Worm (Caenorhabditis elegans) whole organism, young adult: ENCODE data around the gene R04F11.5.
A peak's percentile ranks its signal among the peaks of the same experiment; 100 is the strongest.

Experiments
- B0336.3 ChIP-seq: fragments of 200-800 bp; sonication (Bioruptor generic); IDR thresholded peaks from 2 replicates; pipeline ENCODE4 v1.3.6; 2022; ENCODE audit warnings: missing genetic modification characterization, missing compliant biosample characterization
- C06A6.2 ChIP-seq: fragments of 200-800 bp; sonication (Bioruptor generic); conservative IDR thresholded peaks from 2 replicates; pipeline ENCODE4 v1.3.6; 2022; ENCODE audit warnings: missing genetic modification characterization, missing compliant biosample characterization
- C17E4.6 ChIP-seq: fragments of 200-800 bp; sonication (Bioruptor generic); IDR thresholded peaks from 2 replicates; pipeline ENCODE4 v1.3.6; 2022; ENCODE audit warnings: missing genetic modification reagents, missing genetic modification characterization, missing compliant biosample characterization
- F22D6.2 ChIP-seq: sonication (generic microtip); optimal IDR thresholded peaks from 2 replicates; lab custom pipeline; 2016; ENCODE audit warnings: mild to moderate bottlenecking, missing genetic modification characterization, missing compliant biosample characterization
- F37B4.10 ChIP-seq: fragments of 200-800 bp; sonication (Bioruptor generic); IDR thresholded peaks from 2 replicates; pipeline ENCODE4 v1.3.6; 2022; ENCODE audit warnings: missing genetic modification characterization, missing compliant biosample characterization
- F39B2.1 ChIP-seq: fragments of 200-800 bp; sonication (Bioruptor generic); IDR thresholded peaks from 2 replicates; pipeline ENCODE4 v1.3.6; 2022; ENCODE audit warnings: missing genetic modification reagents, missing genetic modification characterization, missing compliant biosample characterization
- K12H6.12 ChIP-seq: fragments of 200-800 bp; sonication (Bioruptor generic); optimal IDR thresholded peaks from 2 replicates; lab custom pipeline; 2018; ENCODE audit warnings: mild to moderate bottlenecking, missing genetic modification characterization, missing compliant biosample characterization
- Y53G8AR.9 ChIP-seq: fragments of 200-800 bp; sonication (Bioruptor generic); conservative IDR thresholded peaks from 2 replicates; pipeline ENCODE4 v1.3.6; 2022; ENCODE audit warnings: missing genetic modification reagents, missing genetic modification characterization, missing compliant biosample characterization
- Y79H2A.3 ChIP-seq: fragments of 200-800 bp; sonication (Bioruptor generic); conservative IDR thresholded peaks from 2 replicates; pipeline ENCODE4 v1.3.6; 2022; ENCODE audit warnings: missing genetic modification reagents, missing genetic modification characterization, missing compliant biosample characterization
- ZK185.1 ChIP-seq: sonication (generic microtip); optimal IDR thresholded peaks from 2 replicates; lab custom pipeline; 2016; ENCODE audit warnings: mild to moderate bottlenecking, missing genetic modification characterization, missing compliant biosample characterization; ENCODE audit not compliant: poor library complexity, severe bottlenecking
- aptf-2 ChIP-seq: fragments of 200-800 bp; sonication (Bioruptor generic); conservative IDR thresholded peaks from 2 replicates; pipeline ENCODE4 v1.3.6; 2022; ENCODE audit warnings: missing genetic modification reagents, missing genetic modification characterization, missing compliant biosample characterization
- attf-6 ChIP-seq: fragments of 200-800 bp; sonication (Bioruptor generic); IDR thresholded peaks from 2 replicates; pipeline ENCODE4 v1.3.6; 2022; ENCODE audit warnings: missing genetic modification reagents, missing genetic modification characterization, missing compliant biosample characterization
- bed-1 ChIP-seq: fragments of 200-800 bp; sonication (Bioruptor generic); IDR thresholded peaks from 2 replicates; pipeline ENCODE4 v1.3.6; 2022; ENCODE audit warnings: missing genetic modification reagents, missing genetic modification characterization, missing compliant biosample characterization
- bed-2 ChIP-seq: fragments of 200-800 bp; sonication (Bioruptor generic); IDR thresholded peaks from 2 replicates; pipeline ENCODE4 v1.3.6; 2022; ENCODE audit warnings: missing genetic modification reagents, missing genetic modification characterization, missing compliant biosample characterization
- cebp-1 ChIP-seq, 2 experiments: fragments of 200-800 bp in 1 of 2; sonication (Bioruptor generic) in 1 of 2; sonication (generic microtip) in 1 of 2; IDR thresholded peaks in 1 of 2; optimal IDR thresholded peaks in 1 of 2; 2 replicates each; pipeline versions ENCODE4 v1.3.6 to Lab custom; 2017 to 2022; ENCODE audit warnings: missing compliant biosample characterization in 2 of 2, missing genetic modification characterization in 2 of 2, mild to moderate bottlenecking in 1 of 2, missing genetic modification reagents in 1 of 2, moderate library complexity in 1 of 2
- cebp-2 ChIP-seq: fragments of 200-800 bp; sonication (Bioruptor generic); IDR thresholded peaks from 2 replicates; pipeline ENCODE4 v1.3.6; 2022; ENCODE audit warnings: missing genetic modification characterization, missing compliant biosample characterization
- ceh-27 ChIP-seq: fragments of 200-800 bp; sonication (Bioruptor generic); optimal IDR thresholded peaks from 2 replicates; lab custom pipeline; 2018; ENCODE audit warnings: mild to moderate bottlenecking, missing genetic modification characterization, moderate library complexity, missing compliant biosample characterization
- ceh-40 ChIP-seq: fragments of 200-800 bp; sonication (Bioruptor generic); IDR thresholded peaks from 2 replicates; pipeline ENCODE4 v1.3.6; 2022; ENCODE audit warnings: missing genetic modification characterization, missing compliant biosample characterization
- egl-44 ChIP-seq: fragments of 200-800 bp; sonication (Bioruptor generic); IDR thresholded peaks from 2 replicates; pipeline ENCODE4 v1.3.6; 2022; ENCODE audit warnings: missing genetic modification reagents, missing genetic modification characterization, missing compliant biosample characterization
- hlh-26 ChIP-seq: fragments of 200-800 bp; sonication (Bioruptor generic); conservative IDR thresholded peaks from 2 replicates; pipeline ENCODE4 v1.3.6; 2022; ENCODE audit warnings: missing genetic modification reagents, missing genetic modification characterization, missing compliant biosample characterization
- lag-1 ChIP-seq: fragments of 200-800 bp; sonication (Bioruptor generic); IDR thresholded peaks from 2 replicates; pipeline ENCODE4 v1.3.6; 2022; ENCODE audit warnings: missing genetic modification reagents, missing genetic modification characterization, missing compliant biosample characterization
- let-526 ChIP-seq: fragments of 200-800 bp; sonication (Bioruptor generic); IDR thresholded peaks from 2 replicates; pipeline ENCODE4 v1.3.6; 2022; ENCODE audit warnings: missing genetic modification reagents, missing genetic modification characterization, missing compliant biosample characterization
- let-607 ChIP-seq, 2 experiments: fragments of 200-800 bp in 1 of 2; sonication (Bioruptor generic) in 1 of 2; sonication (generic microtip) in 1 of 2; optimal IDR thresholded peaks; 2 replicates each; lab custom pipeline; 2016 to 2018; ENCODE audit warnings: mild to moderate bottlenecking in 2 of 2, missing compliant biosample characterization in 2 of 2, missing genetic modification characterization in 2 of 2, moderate library complexity in 2 of 2, missing genotype in 1 of 2
- lin-26 ChIP-seq: fragments of 200-800 bp; sonication (Bioruptor generic); IDR thresholded peaks from 2 replicates; pipeline ENCODE4 v1.3.6; 2022; ENCODE audit warnings: missing genetic modification reagents, missing genetic modification characterization, missing compliant biosample characterization
- mcd-1 ChIP-seq: fragments of 200-800 bp; sonication (Bioruptor generic); IDR thresholded peaks from 2 replicates; pipeline ENCODE4 v1.3.6; 2022; ENCODE audit warnings: missing genetic modification reagents, missing genetic modification characterization, missing compliant biosample characterization
- mel-28 ChIP-seq: sonication (generic microtip); optimal IDR thresholded peaks from 2 replicates; lab custom pipeline; 2016; ENCODE audit warnings: borderline replicate concordance, mild to moderate bottlenecking, missing genetic modification characterization, missing compliant biosample characterization
- nfya-2 ChIP-seq: fragments of 200-800 bp; sonication (Bioruptor generic); IDR thresholded peaks from 2 replicates; pipeline ENCODE4 v1.3.6; 2022; ENCODE audit warnings: missing genetic modification reagents, missing genetic modification characterization, missing compliant biosample characterization
- nhr-120 ChIP-seq: fragments of 200-800 bp; sonication (Bioruptor generic); IDR thresholded peaks from 2 replicates; pipeline ENCODE4 v1.3.6; 2022; ENCODE audit warnings: missing genetic modification characterization, missing compliant biosample characterization
- nhr-179 ChIP-seq: sonication (generic microtip); optimal IDR thresholded peaks from 2 replicates; lab custom pipeline; 2016; ENCODE audit warnings: mild to moderate bottlenecking, missing genetic modification characterization, missing compliant biosample characterization
- sea-2 ChIP-seq: fragments of 200-800 bp; sonication (Bioruptor generic); IDR thresholded peaks from 2 replicates; pipeline ENCODE4 v1.3.6; 2022; ENCODE audit warnings: missing genetic modification characterization, missing compliant biosample characterization
- snpc-1.1 ChIP-seq: sonication (generic microtip); optimal IDR thresholded peaks from 2 replicates; lab custom pipeline; 2017; ENCODE audit warnings: missing genetic modification characterization, mild to moderate bottlenecking, missing compliant biosample characterization, antibody characterized with exemption, moderate library complexity, missing genotype, missing genetic modification reagents; ENCODE audit not compliant: insufficient read depth
- snpc-1.3 ChIP-seq: sonication (generic microtip); optimal IDR thresholded peaks from 2 replicates; lab custom pipeline; 2017; ENCODE audit warnings: missing genetic modification characterization, mild to moderate bottlenecking, missing compliant biosample characterization, antibody characterized with exemption, moderate library complexity, missing genotype, missing genetic modification reagents; ENCODE audit not compliant: insufficient read depth
- snpc-4 ChIP-seq, 5 experiments: fragments of 150-350 bp in 1 of 5; sonication (generic microtip) in 4 of 5; optimal IDR thresholded peaks; 2 replicates each; lab custom pipeline; 2014 to 2018; ENCODE audit warnings: missing genetic modification characterization in 5 of 5, missing biosample characterization in 3 of 5, antibody characterized with exemption in 2 of 5, mild to moderate bottlenecking in 2 of 5, missing compliant biosample characterization in 2 of 5, missing genotype in 2 of 5, moderate library complexity in 2 of 5, missing genetic modification reagents in 1 of 5
- somi-1 ChIP-seq: fragments of 200-800 bp; sonication (Bioruptor generic); optimal IDR thresholded peaks from 2 replicates; lab custom pipeline; 2018; ENCODE audit warnings: mild to moderate bottlenecking, missing genetic modification characterization, missing compliant biosample characterization
- tlf-1 ChIP-seq: fragments of 200-800 bp; sonication (Bioruptor generic); optimal IDR thresholded peaks from 2 replicates; lab custom pipeline; 2018; ENCODE audit warnings: mild to moderate bottlenecking, missing genetic modification characterization, missing compliant biosample characterization
- unc-130 ChIP-seq: sonication (generic microtip); optimal IDR thresholded peaks from 2 replicates; lab custom pipeline; 2016; ENCODE audit warnings: missing genetic modification reagents, missing genetic modification characterization, missing compliant biosample characterization
- ztf-22 ChIP-seq: fragments of 200-800 bp; sonication (Bioruptor generic); optimal IDR thresholded peaks from 2 replicates; lab custom pipeline; 2018; ENCODE audit warnings: mild to moderate bottlenecking, missing genetic modification characterization, moderate library complexity, missing compliant biosample characterization

The R04F11.5 gene

ce11 chrV:12317894-12318553 is at the start of gene R04F11.5, which contains the start of gene R04F11.2 (continued):
- TF ChIP-seq aptf-2 (GFP tag; lab: Robert Waterston, UW), result no peak
- no peak for TF ChIP-seq F37B4.10 (GFP tag; lab: Robert Waterston, UW)
- no peak for TF ChIP-seq bed-2
- no peak for TF ChIP-seq B0336.3 (GFP tag; lab: Robert Waterston, UW)
- no peak for TF ChIP-seq F22D6.2 (tag; lab: Kevin White, UChicago)
- no peak for TF ChIP-seq mel-28 (tag; lab: Kevin White, UChicago)
- TF ChIP-seq lin-26 (GFP tag; lab: Robert Waterston, UW), result no peak
- TF ChIP-seq C06A6.2, result no peak
- no peak for TF ChIP-seq K12H6.12 (tag; lab: Kevin White, UChicago)
- no peak for TF ChIP-seq ceh-40 (GFP tag; lab: Robert Waterston, UW)
- peak; percentile 83 for TF ChIP-seq snpc-1.3 (tag; lab: Kevin White, UChicago)
- no peak for TF ChIP-seq egl-44 (GFP tag; lab: Robert Waterston, UW)
- TF ChIP-seq let-607 (tag; optimal IDR thresholded peaks at IDR 0.05; lab: Kevin White, UChicago), result no peak
- no peak for TF ChIP-seq nhr-120
- peak; percentile 39 for TF ChIP-seq ceh-27
- no peak for TF ChIP-seq somi-1 (GFP tag; lab: Kevin White, UChicago)
- TF ChIP-seq C17E4.6, result no peak
- TF ChIP-seq F39B2.1 (GFP tag; lab: Robert Waterston, UW), result no peak
- TF ChIP-seq nhr-179 (tag; lab: Kevin White, UChicago), result no peak
- TF ChIP-seq, all 124 proteins: peak for 37

DNA sequence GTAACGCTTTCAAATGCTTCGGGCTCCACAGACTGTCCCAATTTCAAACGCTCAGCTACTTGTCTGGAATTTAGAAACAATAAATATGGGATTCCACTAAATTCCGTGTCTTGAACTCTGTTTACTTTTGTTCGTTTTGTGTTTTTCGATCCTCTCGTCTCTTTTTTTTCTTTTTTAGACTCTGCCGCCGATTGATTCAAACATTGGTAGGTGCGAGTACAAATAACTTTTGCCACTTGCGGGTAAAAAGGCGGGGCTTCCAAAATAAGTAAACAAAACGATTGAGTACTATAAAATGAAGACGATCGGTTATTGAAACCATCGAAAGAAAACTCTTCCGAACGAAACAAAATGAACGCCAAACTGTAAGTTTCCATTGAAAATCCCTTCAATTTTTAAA is 47.3 kb upstream of the R04F11.5 start, which contains the start of gene fipr-2:
TSS of gene fipr-2 (plus strand) at position 245 of the 400 bp plus-strand sequence.
- TF ChIP-seq tlf-1 (GFP tag; lab: Kevin White, UChicago), result no peak
- TF ChIP-seq unc-130 (GFP tag; lab: Kevin White, UChicago), result no peak
- no peak for TF ChIP-seq cebp-1 (GFP tag; IDR thresholded peaks at IDR 0.05; lab: Robert Waterston, UW)
- TF ChIP-seq cebp-1 (tag; optimal IDR thresholded peaks at IDR 0.05; lab: Kevin White, UChicago), result no peak
- no peak for TF ChIP-seq hlh-26 (GFP tag; lab: Robert Waterston, UW)
- no peak for TF ChIP-seq cebp-2
- no peak for TF ChIP-seq attf-6 (GFP tag; lab: Robert Waterston, UW)
- TF ChIP-seq bed-1 (GFP tag; lab: Robert Waterston, UW), result no peak
- no peak for TF ChIP-seq sea-2 (GFP tag; lab: Robert Waterston, UW)
- TF ChIP-seq snpc-4 (GFP tag; optimal IDR thresholded peaks at IDR 0.05; lab: Kevin White, UChicago), result no peak
- TF ChIP-seq snpc-4 (tag; optimal IDR thresholded peaks at IDR 0.05; lab: Kevin White, UChicago), result no peak

DNA sequence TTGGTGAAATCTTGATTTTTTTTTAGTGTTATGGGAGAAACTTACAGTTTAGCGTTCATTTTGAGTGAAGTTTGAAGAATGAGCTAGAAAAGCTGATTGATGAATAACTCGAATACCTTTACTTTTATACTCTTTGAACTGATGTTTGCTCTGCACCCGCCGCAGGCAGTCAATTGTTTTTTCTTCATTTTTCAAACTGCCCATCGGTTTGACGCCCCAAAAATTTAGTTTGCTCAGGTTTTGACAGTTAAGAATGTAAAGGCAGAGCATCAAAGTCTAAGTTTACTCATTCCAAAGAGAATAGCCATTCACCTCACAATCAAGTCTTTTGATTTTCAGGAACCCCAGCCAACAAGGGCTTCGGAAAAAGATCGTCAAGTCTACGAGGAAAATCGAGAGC is 43.8 kb upstream of the R04F11.5 start, which contains the start of gene fipr-1:
TSS of gene fipr-1 (minus strand) at position 101 of the 400 bp plus-strand sequence.
- TF ChIP-seq hlh-26 (GFP tag; lab: Robert Waterston, UW) (no peak), nfya-2 (GFP tag; lab: Robert Waterston, UW) (no peak), F37B4.10 (GFP tag; lab: Robert Waterston, UW) (no peak), ZK185.1 (tag; lab: Kevin White, UChicago) (no peak), sea-2 (GFP tag; lab: Robert Waterston, UW) (no peak), ztf-22 (GFP tag; lab: Kevin White, UChicago) (no peak), lag-1 (GFP tag; lab: Robert Waterston, UW) (no peak), mcd-1 (no peak), Y79H2A.3 (no peak), let-526 (GFP tag; lab: Robert Waterston, UW) (no peak), Y53G8AR.9 (GFP tag; lab: Robert Waterston, UW) (no peak), mel-28 (tag; lab: Kevin White, UChicago) (no peak), snpc-1.1 (tag; lab: Kevin White, UChicago) (no peak), egl-44 (GFP tag; lab: Robert Waterston, UW) (no peak)
